Worm (Caenorhabditis elegans): ENCODE measurements around the gene F48A11.4.
A peak's percentile ranks its signal among the peaks of the same experiment; 100 is the strongest.

F48A11.4 gene

ce11 chrII:221212-221611 lies 4.8 kb upstream of the F48A11.4 start (continued):
- TF ChIP-seq alr-1 (tag; optimal IDR thresholded peaks at IDR 0.05) (no peak), nhr-6 (tag; optimal IDR thresholded peaks at IDR 0.05) (peak; percentile 53), mab-5 (tag; optimal IDR thresholded peaks at IDR 0.05) (peak; percentile 75), sem-4 (tag; optimal IDR thresholded peaks at IDR 0.05) (peak; percentile 64), lin-11 (tag; optimal IDR thresholded peaks at IDR 0.05) (no peak), C34F6.9 (tag; optimal IDR thresholded peaks at IDR 0.05) (peak; percentile 90), mbf-1 (tag; optimal IDR thresholded peaks at IDR 0.05) (no peak), sma-9 (GFP tag; optimal IDR thresholded peaks at IDR 0.05) (no peak), sma-9 (tag; optimal IDR thresholded peaks at IDR 0.05) (no peak), unc-39 (tag; optimal IDR thresholded peaks at IDR 0.05) (no peak), nhr-77 (tag; optimal IDR thresholded peaks at IDR 0.05) (no peak), dmd-4 (tag; optimal IDR thresholded peaks at IDR 0.05) (no peak), lin-13 (GFP tag; optimal IDR thresholded peaks at IDR 0.05) (peak; percentile 63), nhr-237 (tag; optimal IDR thresholded peaks at IDR 0.05) (no peak), Y55F3AM.14 (GFP tag; optimal IDR thresholded peaks at IDR 0.05) (peak; percentile 58), snpc-4 (tag; optimal IDR thresholded peaks at IDR 0.05) (peak; percentile 15), egl-27 (tag; optimal IDR thresholded peaks at IDR 0.05) (peak; percentile 69), lin-39 (tag; optimal IDR thresholded peaks at IDR 0.05) (peak; percentile 41)

- TF ChIP-seq ama-1 (optimal IDR thresholded peaks at IDR 0.05) (no peak), alr-1 (tag; optimal IDR thresholded peaks at IDR 0.05) (no peak), fos-1 (tag; optimal IDR thresholded peaks at IDR 0.05) (no peak), lin-39 (tag; optimal IDR thresholded peaks at IDR 0.05) (no peak), aly-2 (tag; optimal IDR thresholded peaks at IDR 0.05) (no peak), nhr-23 (tag; optimal IDR thresholded peaks at IDR 0.05) (no peak), lin-11 (tag; optimal IDR thresholded peaks at IDR 0.05) (no peak), Y55F3AM.14 (GFP tag; optimal IDR thresholded peaks at IDR 0.05) (no peak), blmp-1 (tag; optimal IDR thresholded peaks at IDR 0.05; ENCODE audit: insufficient read depth) (no peak), egl-27 (tag; optimal IDR thresholded peaks at IDR 0.05) (no peak), unc-55 (GFP tag; optimal IDR thresholded peaks at IDR 0.05) (no peak), ztf-11 (tag; optimal IDR thresholded peaks at IDR 0.05) (no peak), F13H6.1 (tag; optimal IDR thresholded peaks at IDR 0.05) (no peak)
These were observed 4.2 kb upstream of the F48A11.4 start, which contains the start of gene ubxn-3 for ce11 chrII:220602-221001. Gene ubxn-3 (minus strand): TSS chrII:220667.

- TF ChIP-seq ztf-1 (GFP tag; conservative IDR thresholded peaks at IDR 0.05), result 0 out of 2 replicates have a peak, but pooled peaks have one; percentile 40
- peak; percentile 4 for TF ChIP-seq Y55F3AM.14 (GFP tag; optimal IDR thresholded peaks at IDR 0.05)
- TF ChIP-seq ceh-16 (tag; optimal IDR thresholded peaks at IDR 0.05), result no peak
These were observed 3.6 kb upstream of the F48A11.4 start for ce11 chrII:219846-220503.

- TF ChIP-seq nhr-11 (tag; optimal IDR thresholded peaks at IDR 0.05) (no peak), unc-55 (GFP tag; optimal IDR thresholded peaks at IDR 0.05) (no peak), sma-3 (GFP tag; optimal IDR thresholded peaks at IDR 0.05) (no peak), elt-1 (tag; optimal IDR thresholded peaks at IDR 0.05) (no peak)
These were observed 887 bp upstream of the F48A11.4 start for ce11 chrII:217308-217707.

ce11 chrII:208097-208496 lies 8.3 kb downstream of the F48A11.4 start:
- TF ChIP-seq nhr-237 (tag; optimal IDR thresholded peaks at IDR 0.05) (no peak), C34F6.9 (tag; optimal IDR thresholded peaks at IDR 0.05) (no peak), nhr-25 (tag; optimal IDR thresholded peaks at IDR 0.05) (no peak), ceh-16 (tag; optimal IDR thresholded peaks at IDR 0.05) (no peak)

ce11 chrII:196685-197084 lies 19.7 kb downstream of the F48A11.4 start, which contains the start of gene chs-2:
Gene chs-2 (plus strand): TSS chrII:196985.
- TF ChIP-seq Y55F3AM.14 (GFP tag; optimal IDR thresholded peaks at IDR 0.05), result no peak
